Worm (Caenorhabditis elegans) whole organism, L4/young adult: ENCODE data around the gene ttyh-1.

Experiments
- W03F9.2 ChIP-seq: fragments of 150-350 bp; optimal IDR thresholded peaks from 2 replicates; lab custom pipeline; 2014; ENCODE audit warnings: missing biosample characterization, missing genetic modification characterization
- dao-5 ChIP-seq: sonication (generic microtip); optimal IDR thresholded peaks from 2 replicates; lab custom pipeline; 2016; ENCODE audit warnings: missing genotype, missing genetic modification characterization, moderate library complexity, missing compliant biosample characterization
- him-1 ChIP-seq: sonication (generic microtip); optimal IDR thresholded peaks from 2 replicates; lab custom pipeline; 2016; ENCODE audit warnings: missing genotype, missing genetic modification reagents, missing genetic modification characterization, missing compliant biosample characterization

Gene ttyh-1

DNA sequence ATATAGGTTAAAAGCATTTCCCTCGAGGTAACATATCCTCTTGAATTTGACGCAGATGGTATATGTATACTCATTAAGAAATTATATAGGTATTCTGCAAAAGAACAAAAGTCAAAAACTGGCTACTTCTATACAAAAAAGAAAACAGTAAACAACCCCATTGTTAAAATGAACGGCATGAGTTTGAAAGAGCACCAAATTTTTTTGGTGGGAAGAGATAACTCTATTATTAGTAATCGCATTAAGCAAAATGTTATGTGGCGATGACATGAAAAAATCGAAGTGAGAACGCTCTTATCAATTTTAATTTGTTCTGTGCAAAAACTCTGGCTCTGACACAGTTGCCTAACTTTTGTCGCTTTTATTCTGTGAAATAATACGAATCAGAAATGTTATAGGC, 50.1 kb downstream of the ttyh-1 start, which contains the start of gene F46C3.2:
F46C3.2 (minus strand) TSS at position 101 of the 400 bp plus-strand sequence.
- TF ChIP-seq W03F9.2 (tag; lab: Kevin White, UChicago), result no peak
- no peak for TF ChIP-seq dao-5 (tag; lab: Kevin White, UChicago)
- TF ChIP-seq him-1 (tag; lab: Kevin White, UChicago), result no peak

DNA sequence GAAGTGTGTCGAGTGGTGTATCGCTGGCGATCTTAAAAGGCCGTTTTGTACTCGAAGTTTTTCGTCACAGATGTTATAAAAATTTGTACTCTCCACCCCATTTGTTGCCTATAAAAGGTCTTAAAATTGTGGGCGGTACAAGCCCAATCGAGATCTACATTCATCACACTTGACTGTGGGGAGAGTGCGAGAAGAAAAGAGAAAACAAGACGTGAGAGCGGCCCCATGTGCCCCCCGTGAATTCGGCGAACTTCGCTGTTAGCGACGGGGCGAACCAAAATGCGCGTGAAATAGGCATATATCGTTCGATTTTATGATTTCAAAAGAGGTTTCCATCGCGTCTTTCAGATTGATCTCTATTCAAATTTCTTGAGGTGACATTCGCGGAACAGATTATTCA, 51.5 kb downstream of the ttyh-1 start, which contains the start of gene F46C3.6:
F46C3.6 (minus strand) TSS at position 87 of the 400 bp plus-strand sequence.
- TF ChIP-seq dao-5 (tag; lab: Kevin White, UChicago), result no peak
- TF ChIP-seq him-1 (tag; lab: Kevin White, UChicago), result no peak
- no peak for TF ChIP-seq W03F9.2 (tag; lab: Kevin White, UChicago)
